Fruit fly (Drosophila melanogaster): ENCODE measurements around the gene CG6216.

The CG6216 gene

dm6 chr3L:11150735-11151287, at the start of gene CG6216:
TSS of gene CG6216 (minus strand) at chr3L:11150785.
- no peak for TF ChIP-seq cnc (optimal IDR thresholded peaks at IDR 0.05)

- no peak for TF ChIP-seq cic (GFP tag; optimal IDR thresholded peaks at IDR 0.05)
- TF ChIP-seq Mnt (GFP tag; optimal IDR thresholded peaks at IDR 0.05), result no peak
- TF ChIP-seq Crg-1 (GFP tag; optimal IDR thresholded peaks at IDR 0.05), result no peak
- no peak for TF ChIP-seq kay (GFP tag; ENCODE audit: borderline replicate concordance)
- TF ChIP-seq CG11617 (GFP tag; optimal IDR thresholded peaks at IDR 0.05), result no peak
- TF ChIP-seq toe (GFP tag; optimal IDR thresholded peaks at IDR 0.05), result no peak
- TF ChIP-seq CG14711 (tag; optimal IDR thresholded peaks at IDR 0.05), result no peak
- TF ChIP-seq tj (GFP tag; optimal IDR thresholded peaks at IDR 0.05), result no peak
Observed at dm6 chr3L:11199320-11199719, 48.7 kb upstream of the CG6216 start, which contains the start of gene CG7607. TSS of gene CG7607 (plus strand) at chr3L:11199620.

- TF ChIP-seq CG1620 (GFP tag; optimal IDR thresholded peaks at IDR 0.05) (no peak), cnc (optimal IDR thresholded peaks at IDR 0.05) (no peak), CG33017 (tag; optimal IDR thresholded peaks at IDR 0.05) (no peak), Clk (GFP tag; optimal IDR thresholded peaks at IDR 0.05) (no peak), ovo (GFP tag; optimal IDR thresholded peaks at IDR 0.05) (no peak), CG12768 (GFP tag; optimal IDR thresholded peaks at IDR 0.05) (no peak), Hr96 (GFP tag; optimal IDR thresholded peaks at IDR 0.05) (no peak), CG7101 (tag; optimal IDR thresholded peaks at IDR 0.05) (no peak), bab1 (GFP tag; optimal IDR thresholded peaks at IDR 0.05) (no peak), toe (GFP tag; optimal IDR thresholded peaks at IDR 0.05) (no peak), cic (GFP tag; optimal IDR thresholded peaks at IDR 0.05) (no peak)
Observed at dm6 chr3L:11198375-11198774, 47.8 kb upstream of the CG6216 start.

- TF ChIP-seq toe (GFP tag; optimal IDR thresholded peaks at IDR 0.05) (no peak), CG5204 (GFP tag; optimal IDR thresholded peaks at IDR 0.05) (peak; percentile 27), kay (GFP tag; ENCODE audit: borderline replicate concordance) (peak; percentile 19), tj (GFP tag; optimal IDR thresholded peaks at IDR 0.05) (no peak), CG12768 (GFP tag; optimal IDR thresholded peaks at IDR 0.05) (no peak), CG1620 (GFP tag; optimal IDR thresholded peaks at IDR 0.05) (no peak), cic (GFP tag; optimal IDR thresholded peaks at IDR 0.05) (no peak), Hr96 (GFP tag; optimal IDR thresholded peaks at IDR 0.05) (no peak), CG11617 (GFP tag; optimal IDR thresholded peaks at IDR 0.05) (peak; percentile 71), CG14711 (tag; optimal IDR thresholded peaks at IDR 0.05) (peak; percentile 79), Clk (GFP tag; optimal IDR thresholded peaks at IDR 0.05) (peak; percentile 11), ovo (GFP tag; optimal IDR thresholded peaks at IDR 0.05) (no peak), Crg-1 (GFP tag; optimal IDR thresholded peaks at IDR 0.05) (no peak), pad (GFP tag; optimal IDR thresholded peaks at IDR 0.05) (peak; percentile 59), CG33017 (tag; optimal IDR thresholded peaks at IDR 0.05) (peak; percentile 83), Mnt (GFP tag; optimal IDR thresholded peaks at IDR 0.05) (no peak), bab1 (GFP tag; optimal IDR thresholded peaks at IDR 0.05) (peak; percentile 54), CG7045 (GFP tag; optimal IDR thresholded peaks at IDR 0.05) (peak; percentile 78), CG7101 (tag; optimal IDR thresholded peaks at IDR 0.05) (peak; percentile 81), cnc (optimal IDR thresholded peaks at IDR 0.05) (no peak)
Observed at dm6 chr3L:11197291-11198021, 46.9 kb upstream of the CG6216 start, which contains the start of gene GlcAT-P. TSS of gene GlcAT-P (minus strand) at chr3L:11197536.

- TF ChIP-seq Mnt (GFP tag; optimal IDR thresholded peaks at IDR 0.05), result no peak
- no peak for TF ChIP-seq toe (GFP tag; optimal IDR thresholded peaks at IDR 0.05)
- TF ChIP-seq Crg-1 (GFP tag; optimal IDR thresholded peaks at IDR 0.05), result no peak
- no peak for TF ChIP-seq CG12768 (GFP tag; optimal IDR thresholded peaks at IDR 0.05)
Observed at dm6 chr3L:11196860-11197259, 46.3 kb upstream of the CG6216 start.

dm6 chr3L:11195275-11195674, 44.7 kb upstream of the CG6216 start:
- no peak for TF ChIP-seq tj (GFP tag; optimal IDR thresholded peaks at IDR 0.05)
- no peak for TF ChIP-seq Clk (GFP tag; optimal IDR thresholded peaks at IDR 0.05)
- no peak for TF ChIP-seq Crg-1 (GFP tag; optimal IDR thresholded peaks at IDR 0.05)
- no peak for TF ChIP-seq kay (GFP tag; ENCODE audit: borderline replicate concordance)
- no peak for TF ChIP-seq CG1620 (GFP tag; optimal IDR thresholded peaks at IDR 0.05)
- no peak for TF ChIP-seq cic (GFP tag; optimal IDR thresholded peaks at IDR 0.05)
- no peak for TF ChIP-seq CG33017 (tag; optimal IDR thresholded peaks at IDR 0.05)
- no peak for TF ChIP-seq CG12768 (GFP tag; optimal IDR thresholded peaks at IDR 0.05)

dm6 chr3L:11190022-11190421, 39.4 kb upstream of the CG6216 start:
- TF ChIP-seq Mnt (GFP tag; optimal IDR thresholded peaks at IDR 0.05) (no peak), CG12768 (GFP tag; optimal IDR thresholded peaks at IDR 0.05) (no peak), cnc (optimal IDR thresholded peaks at IDR 0.05) (no peak), pad (GFP tag; optimal IDR thresholded peaks at IDR 0.05) (no peak), CG5204 (GFP tag; optimal IDR thresholded peaks at IDR 0.05) (no peak), CG7101 (tag; optimal IDR thresholded peaks at IDR 0.05) (no peak), CG1620 (GFP tag; optimal IDR thresholded peaks at IDR 0.05) (no peak), tj (GFP tag; optimal IDR thresholded peaks at IDR 0.05) (no peak)

All from whole organism, adult.